Worm (Caenorhabditis elegans) whole organism, L4 larva: ENCODE data around the gene appg-2.
A peak's percentile ranks its signal among the peaks of the same experiment; 100 is the strongest.

ENCODE experiments used
- F10B5.3 ChIP-seq: sonication (generic microtip); optimal IDR thresholded peaks from 2 replicates; lab custom pipeline; 2016; ENCODE audit warnings: mild to moderate bottlenecking, missing genetic modification characterization, missing compliant biosample characterization
- Y5F2A.4 ChIP-seq: fragments of 200-800 bp; sonication (Bioruptor generic); optimal IDR thresholded peaks from 2 replicates; lab custom pipeline; 2018; ENCODE audit warnings: mild to moderate bottlenecking, missing genetic modification characterization, missing compliant biosample characterization
- hlh-30 ChIP-seq: sonication (generic microtip); optimal IDR thresholded peaks from 2 replicates; lab custom pipeline; 2017; ENCODE audit warnings: antibody characterized with exemption, mild to moderate bottlenecking, missing genetic modification characterization, missing compliant biosample characterization; ENCODE audit not compliant: insufficient read depth
- lin-13 ChIP-seq: fragments of 150-350 bp; optimal IDR thresholded peaks from 2 replicates; lab custom pipeline; 2014; ENCODE audit warnings: missing biosample characterization, missing genetic modification reagents, missing genetic modification characterization
- lsy-2 ChIP-seq, 2 experiments: fragments of 150-350 bp in 1 of 2; sonication (generic microtip) in 1 of 2; optimal IDR thresholded peaks; 2 replicates each; lab custom pipeline; 2014 to 2017; ENCODE audit warnings: missing biosample characterization in 2 of 2, missing genetic modification characterization in 2 of 2
- madf-5 ChIP-seq, 2 experiments: fragments of 200-800 bp; sonication (Bioruptor generic); IDR thresholded peaks; 2 replicates each; pipeline ENCODE4 v1.3.6; 2022; ENCODE audit warnings: missing compliant biosample characterization in 2 of 2, missing genetic modification characterization in 2 of 2
- mdt-29 ChIP-seq: fragments of 200-800 bp; sonication (Bioruptor generic); IDR thresholded peaks from 2 replicates; pipeline ENCODE4 v1.3.6; 2022; ENCODE audit warnings: missing genetic modification reagents, missing genetic modification characterization, missing compliant biosample characterization
- mep-1 ChIP-seq: fragments of 150-350 bp; sonication (generic microtip); optimal IDR thresholded peaks from 3 replicates; lab custom pipeline; 2014; ENCODE audit warnings: missing biosample characterization, missing genetic modification characterization
- nhr-237 ChIP-seq: sonication (generic microtip); optimal IDR thresholded peaks from 2 replicates; lab custom pipeline; 2017; ENCODE audit warnings: missing biosample characterization, missing genetic modification characterization
- nhr-48 ChIP-seq: sonication (generic microtip); optimal IDR thresholded peaks from 2 replicates; lab custom pipeline; 2016; ENCODE audit warnings: mild to moderate bottlenecking, missing genetic modification characterization, missing compliant biosample characterization
- nhr-77 ChIP-seq: fragments of 150-350 bp; optimal IDR thresholded peaks from 2 replicates; lab custom pipeline; 2014; ENCODE audit warnings: missing biosample characterization, missing genetic modification characterization
- tag-97 ChIP-seq: fragments of 200-800 bp; sonication (Bioruptor generic); IDR thresholded peaks from 2 replicates; pipeline ENCODE4 v1.3.6; 2022; ENCODE audit warnings: missing genetic modification characterization, missing compliant biosample characterization
- zfp-3 ChIP-seq: fragments of 200-800 bp; sonication (Bioruptor generic); conservative IDR thresholded peaks from 2 replicates; pipeline ENCODE4 v1.3.6; 2022; ENCODE audit warnings: missing genetic modification reagents, missing genetic modification characterization, missing compliant biosample characterization
- ztf-11 ChIP-seq: fragments of 150-350 bp; optimal IDR thresholded peaks from 2 replicates; lab custom pipeline; 2014; ENCODE audit warnings: missing biosample characterization, missing genetic modification characterization

ce11 chrII:8818978-8819896 lies 18.3 kb downstream of the appg-2 start, which contains the start of gene F46C5.10:
- TF ChIP-seq ztf-11 (tag; lab: Kevin White, UChicago) (no peak), nhr-237 (tag; lab: Kevin White, UChicago) (no peak), mdt-29 (GFP tag; lab: Robert Waterston, UW) (no peak), nhr-77 (tag; lab: Kevin White, UChicago) (no peak), lsy-2 (tag; optimal IDR thresholded peaks at IDR 0.05; lab: Kevin White, UChicago) (peak; percentile 10 to 53), lin-13 (GFP tag; lab: Kevin White, UChicago) (no peak), Y5F2A.4 (GFP tag; lab: Kevin White, UChicago) (no peak), zfp-3 (no peak), madf-5 (GFP tag; IDR thresholded peaks at IDR 0.05; lab: Robert Waterston, UW) (no peak), mep-1 (tag; lab: Kevin White, UChicago) (peak; percentile 65), tag-97 (GFP tag; lab: Robert Waterston, UW) (no peak), hlh-30 (tag; lab: Kevin White, UChicago) (peak; percentile 60), nhr-48 (peak; percentile 55), F10B5.3 (tag; lab: Kevin White, UChicago) (no peak)
